Worm (Caenorhabditis elegans): ENCODE results near the gene T14A8.2.

T14A8.2 gene

ce11 chrIV:7790801-7791588 lies 31.4 kb downstream of the T14A8.2 start, which contains the start of gene rsp-6:
Gene rsp-6, minus strand, starts transcription at chrIV:7791229.
- TF ChIP-seq fkh-10 (GFP tag; optimal IDR thresholded peaks at IDR 0.05) = no peak
- TF ChIP-seq ceh-28 (tag; optimal IDR thresholded peaks at IDR 0.05) = peak; percentile 40
- no peak for TF ChIP-seq fos-1 (tag; optimal IDR thresholded peaks at IDR 0.05)
- no peak for TF ChIP-seq nhr-12 (tag; optimal IDR thresholded peaks at IDR 0.05)
- peak; percentile 28 for TF ChIP-seq nhr-11 (tag; optimal IDR thresholded peaks at IDR 0.05)
- peak; percentile 97 for TF ChIP-seq pha-4 (tag; optimal IDR thresholded peaks at IDR 0.05)
- TF ChIP-seq elt-3 (tag; optimal IDR thresholded peaks at IDR 0.05) = no peak
- no peak for TF ChIP-seq ztf-11 (tag; optimal IDR thresholded peaks at IDR 0.05)
- TF ChIP-seq jun-1 (tag; optimal IDR thresholded peaks at IDR 0.05) = peak; percentile 59
- TF ChIP-seq ZK546.5 (tag; optimal IDR thresholded peaks at IDR 0.05) = no peak
- no peak for TF ChIP-seq ceh-82 (tag; optimal IDR thresholded peaks at IDR 0.05)
- TF ChIP-seq ztf-4 (tag; optimal IDR thresholded peaks at IDR 0.05) = no peak
- peak; percentile 66 for TF ChIP-seq hmg-11 (tag; optimal IDR thresholded peaks at IDR 0.05)
- no peak for TF ChIP-seq nhr-237 (tag; optimal IDR thresholded peaks at IDR 0.05)
- peak; percentile 58 for TF ChIP-seq lsy-12 (tag; optimal IDR thresholded peaks at IDR 0.05)
- peak; percentile 28 for TF ChIP-seq unc-62 (GFP tag; optimal IDR thresholded peaks at IDR 0.05)
- TF ChIP-seq nhr-23 (tag; optimal IDR thresholded peaks at IDR 0.05) = peak; percentile 73
- TF ChIP-seq pqm-1 (tag; optimal IDR thresholded peaks at IDR 0.05) = peak; percentile 44
- no peak for TF ChIP-seq nhr-67 (tag; optimal IDR thresholded peaks at IDR 0.05)
- TF ChIP-seq aly-2 (tag; optimal IDR thresholded peaks at IDR 0.05) = no peak
- peak; percentile 75 for TF ChIP-seq ama-1 (optimal IDR thresholded peaks at IDR 0.05)
- TF ChIP-seq zag-1 (tag; optimal IDR thresholded peaks at IDR 0.05) = no peak
- TF ChIP-seq nhr-76 (tag; optimal IDR thresholded peaks at IDR 0.05) = no peak
- TF ChIP-seq lin-39 (tag; optimal IDR thresholded peaks at IDR 0.05) = peak; percentile 98
- TF ChIP-seq ceh-9 (tag; optimal IDR thresholded peaks at IDR 0.05) = no peak
- TF ChIP-seq lin-15B (tag; optimal IDR thresholded peaks at IDR 0.05) = peak; percentile 97
- peak; percentile 78 for TF ChIP-seq nhr-25 (tag; optimal IDR thresholded peaks at IDR 0.05)
- TF ChIP-seq daf-12 (tag; optimal IDR thresholded peaks at IDR 0.05) = no peak
- no peak for TF ChIP-seq mdl-1 (tag; optimal IDR thresholded peaks at IDR 0.05)
- TF ChIP-seq nhr-77 (tag; optimal IDR thresholded peaks at IDR 0.05) = peak; percentile 4
- no peak for TF ChIP-seq nhr-28 (tag; optimal IDR thresholded peaks at IDR 0.05)
- TF ChIP-seq ceh-16 (tag; optimal IDR thresholded peaks at IDR 0.05) = no peak
- peak; percentile 96 for TF ChIP-seq egl-5 (tag; optimal IDR thresholded peaks at IDR 0.05)
- peak; percentile 64 for TF ChIP-seq nhr-43 (tag; optimal IDR thresholded peaks at IDR 0.05; ENCODE audit: poor library complexity, severe bottlenecking)
- TF ChIP-seq eor-1 (tag; optimal IDR thresholded peaks at IDR 0.05) = no peak
- TF ChIP-seq snpc-4 (tag; optimal IDR thresholded peaks at IDR 0.05) = peak; percentile 82
- no peak for TF ChIP-seq mml-1 (tag; optimal IDR thresholded peaks at IDR 0.05)
- TF ChIP-seq tbx-2 (tag; optimal IDR thresholded peaks at IDR 0.05) = no peak
- peak; percentile 98 for TF ChIP-seq nfya-1 (tag; optimal IDR thresholded peaks at IDR 0.05; ENCODE audit: insufficient read depth)
- TF ChIP-seq skn-1 (tag; optimal IDR thresholded peaks at IDR 0.05) = peak; percentile 90
- peak; percentile 68 for TF ChIP-seq R02D3.7 (tag; optimal IDR thresholded peaks at IDR 0.05)
- no peak for TF ChIP-seq unc-39 (tag; optimal IDR thresholded peaks at IDR 0.05)
- TF ChIP-seq elt-1 (tag; optimal IDR thresholded peaks at IDR 0.05) = peak; percentile 57
- no peak for TF ChIP-seq fkh-2 (tag; optimal IDR thresholded peaks at IDR 0.05)
- TF ChIP-seq egl-27 (tag; optimal IDR thresholded peaks at IDR 0.05) = peak; percentile 9
- TF ChIP-seq elt-2 (tag; optimal IDR thresholded peaks at IDR 0.05) = peak; percentile 65
- no peak for TF ChIP-seq sea-2 (GFP tag; optimal IDR thresholded peaks at IDR 0.05)

All from whole organism, L3 larva.